Worm (Caenorhabditis elegans) whole organism, midembryonic: Measurements from ENCODE around the gene cup-16.

Source experiments
- flt-1 ChIP-seq: fragments of 200-800 bp; sonication (Bioruptor generic); IDR thresholded peaks from 2 replicates; pipeline ENCODE4 v1.3.6; 2022; ENCODE audit warnings: missing genetic modification characterization, missing compliant biosample characterization
- klf-2 ChIP-seq: fragments of 200-800 bp; sonication (Bioruptor generic); conservative IDR thresholded peaks from 2 replicates; pipeline ENCODE4 v1.3.6; 2022; ENCODE audit warnings: missing genetic modification reagents, missing genetic modification characterization, missing compliant biosample characterization
- med-1 ChIP-seq: sonication (generic microtip); optimal IDR thresholded peaks from 2 replicates; lab custom pipeline; 2017; ENCODE audit warnings: missing genetic modification characterization, mild to moderate bottlenecking, missing compliant biosample characterization, antibody characterized with exemption, missing genetic modification reagents; ENCODE audit not compliant: insufficient read depth
- ref-1 ChIP-seq: fragments of 200-800 bp; sonication (Bioruptor generic); conservative IDR thresholded peaks from 2 replicates; pipeline ENCODE4 v1.3.6; 2022; ENCODE audit warnings: missing genetic modification reagents, missing genetic modification characterization, missing compliant biosample characterization

DNA sequence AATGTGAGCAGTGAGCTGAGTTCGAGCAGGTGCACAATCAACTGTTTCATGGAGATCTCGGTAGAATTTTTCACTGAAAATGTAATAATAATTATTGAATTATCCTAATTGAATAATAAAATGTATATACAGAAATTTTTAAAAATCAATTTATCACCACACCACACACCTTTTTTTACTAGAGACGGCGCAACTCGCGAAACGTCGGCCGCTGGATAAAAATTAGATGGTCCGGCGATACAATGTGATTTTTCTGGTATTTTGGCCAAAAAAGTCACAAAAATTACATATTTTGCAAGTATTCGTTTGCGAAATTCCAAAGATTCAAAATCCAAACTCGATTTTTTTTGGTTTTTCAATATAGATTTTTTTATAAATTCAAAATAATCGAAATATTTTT lies 36.1 kb upstream of the cup-16 start:
- TF ChIP-seq med-1 (GFP tag; lab: Kevin White, UChicago) (no peak), ref-1 (GFP tag; lab: Robert Waterston, UW) (no peak), klf-2 (GFP tag; lab: Robert Waterston, UW) (no peak), flt-1 (GFP tag; lab: Robert Waterston, UW) (no peak)
